Fruit fly (Drosophila melanogaster): ENCODE results near the gene CrebA.
A peak's percentile ranks its signal among the peaks of the same experiment; 100 is the strongest.

CrebA gene

dm6 chr3L:15509398-15509797 is 25.8 kb upstream of the CrebA start, which contains the start of the genes gdl and gdl-ORF39 (continued):
- TF ChIP-seq CG8290 (GFP tag; optimal IDR thresholded peaks at IDR 0.05) (no peak), CG8290 (tag; optimal IDR thresholded peaks at IDR 0.05) (peak in 1 of 2 experiments; percentile 8), YL-1 (GFP tag; optimal IDR thresholded peaks at IDR 0.05) (peak; percentile 11), Dp (GFP tag; optimal IDR thresholded peaks at IDR 0.05) (peak; percentile 96), E2f2 (GFP tag; IDR thresholded peaks at IDR 0.05) (peak; percentile 98), CG10267 (tag; optimal IDR thresholded peaks at IDR 0.05) (peak; percentile 13), CG14441 (GFP tag; IDR thresholded peaks at IDR 0.05) (no peak), CG12659 (GFP tag; optimal IDR thresholded peaks at IDR 0.05) (peak; percentile 12), trem (tag; optimal IDR thresholded peaks at IDR 0.05) (peak; percentile 36), CG3838 (GFP tag; optimal IDR thresholded peaks at IDR 0.05) (no peak), CG13287 (GFP tag; IDR thresholded peaks at IDR 0.05; ENCODE audit: partially characterized antibody) (peak; percentile 62), gfzf (GFP tag; optimal IDR thresholded peaks at IDR 0.05) (peak; percentile 43), CG7928 (GFP tag; optimal IDR thresholded peaks at IDR 0.05) (peak; percentile 94), chinmo (GFP tag; IDR thresholded peaks at IDR 0.05; ENCODE audit: partially characterized antibody) (no peak), stwl (tag; optimal IDR thresholded peaks at IDR 0.05) (peak; percentile 71), CG9797 (GFP tag; optimal IDR thresholded peaks at IDR 0.05) (peak; percentile 44), CG1603 (tag; optimal IDR thresholded peaks at IDR 0.05) (peak; percentile 51), HLHmδ (GFP tag; optimal IDR thresholded peaks at IDR 0.05) (peak; percentile 21), MBD-R2 (GFP tag; IDR thresholded peaks at IDR 0.05) (peak; percentile 78), phol (tag; optimal IDR thresholded peaks at IDR 0.05) (peak; percentile 11), sens-2 (GFP tag; IDR thresholded peaks at IDR 0.05) (no peak), Sry-δ (GFP tag; optimal IDR thresholded peaks at IDR 0.05) (peak; percentile 22), ara (GFP tag; IDR thresholded peaks at IDR 0.05) (no peak), CG9437 (GFP tag; optimal IDR thresholded peaks at IDR 0.05) (no peak), CG17829 (tag; optimal IDR thresholded peaks at IDR 0.05) (peak; percentile 32), ewg (GFP tag; optimal IDR thresholded peaks at IDR 0.05) (no peak), CG14710 (tag; optimal IDR thresholded peaks at IDR 0.05) (peak; percentile 100), BEAF-32 (GFP tag; optimal IDR thresholded peaks at IDR 0.05) (peak; percentile 45), MESR4 (GFP tag; optimal IDR thresholded peaks at IDR 0.05) (peak; percentile 31), Dll (GFP tag; IDR thresholded peaks at IDR 0.05; ENCODE audit: partially characterized antibody) (0 out of 4 replicates have a peak, but pooled peaks have one; percentile 31), CG10959 (GFP tag; IDR thresholded peaks at IDR 0.05) (no peak), lmd (GFP tag; IDR thresholded peaks at IDR 0.05) (no peak)

DNA sequence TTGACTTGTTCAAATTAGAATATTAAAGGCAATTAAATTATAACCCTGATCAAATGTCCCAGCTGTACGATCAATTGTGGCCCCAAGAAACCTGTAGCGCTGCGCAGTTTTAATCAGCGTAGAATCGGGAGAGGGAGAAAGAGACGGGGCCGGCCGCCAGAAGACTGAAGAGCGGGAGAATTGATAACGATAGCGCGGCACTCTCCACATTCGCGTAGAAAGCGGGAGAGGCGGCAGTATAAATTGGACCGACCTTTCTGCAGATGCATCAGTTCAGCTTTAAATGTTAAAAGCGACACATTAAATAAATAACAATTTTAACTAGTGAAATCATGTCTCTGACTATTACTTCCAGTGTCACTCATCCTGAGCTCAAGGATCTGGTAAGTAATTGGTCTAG is 24.4 kb upstream of the CrebA start, which contains the start of gene MsrA:
MsrA (plus strand) TSS at position 266 of the 400 bp plus-strand sequence.
- TF ChIP-seq CG2678 (tag; optimal IDR thresholded peaks at IDR 0.05) (no peak), CG2116 (GFP tag; optimal IDR thresholded peaks at IDR 0.05) (no peak), ci (GFP tag; IDR thresholded peaks at IDR 0.05) (0 out of 3 replicates have a peak, but pooled peaks have one; percentile 29), CG17385 (GFP tag; optimal IDR thresholded peaks at IDR 0.05) (peak; percentile 16), mirr (GFP tag; optimal IDR thresholded peaks at IDR 0.05) (no peak), CG12769 (tag; optimal IDR thresholded peaks at IDR 0.05) (peak; percentile 35), CG3407 (GFP tag; optimal IDR thresholded peaks at IDR 0.05) (no peak), CG15601 (tag; optimal IDR thresholded peaks at IDR 0.05) (no peak), Med (GFP tag) (peak; percentile 44), grn (GFP tag; optimal IDR thresholded peaks at IDR 0.05) (peak; percentile 45), sens (GFP tag) (peak; percentile 63), CG32532 (GFP tag; IDR thresholded peaks at IDR 0.05) (peak; percentile 35; the same call in 1 of the 2 replicates), chinmo (GFP tag; IDR thresholded peaks at IDR 0.05; ENCODE audit: partially characterized antibody) (0 out of 4 replicates have a peak, but pooled peaks have one; percentile 15), Lhr (GFP tag; optimal IDR thresholded peaks at IDR 0.05) (no peak), dysf (GFP tag; IDR thresholded peaks at IDR 0.05) (no peak), Trl (optimal IDR thresholded peaks at IDR 0.05) (peak; percentile 72 to 74), Trl (GFP tag; optimal IDR thresholded peaks at IDR 0.05) (no peak), CG18476 (GFP tag; optimal IDR thresholded peaks at IDR 0.05) (no peak), Jarid2 (GFP tag; optimal IDR thresholded peaks at IDR 0.05) (peak; percentile 59), CG13296 (GFP tag; optimal IDR thresholded peaks at IDR 0.05) (no peak), D19A (tag; optimal IDR thresholded peaks at IDR 0.05) (no peak)

Data from whole organism, embryonic.